Fruit fly (Drosophila melanogaster) whole organism, embryonic: ENCODE measurements around the gene CG14341.
A peak's percentile ranks its signal among the peaks of the same experiment; 100 is the strongest.

Source experiments
- Adf1 ChIP-seq: fragments of 200-800 bp; sonication (Bioruptor generic); IDR thresholded peaks from 2 replicates; pipeline ENCODE4 v1.3.6; 2022; ENCODE audit warnings: missing biosample characterization, missing genetic modification characterization
- Antp ChIP-seq: fragments of 200-800 bp; sonication (Bioruptor generic); optimal IDR thresholded peaks from 3 replicates; lab custom pipeline; 2016; ENCODE audit warnings: missing biosample characterization, missing genetic modification characterization
- Atf-2 ChIP-seq: fragments of 200-800 bp; sonication (Bioruptor generic); optimal IDR thresholded peaks from 2 replicates; lab custom pipeline; 2016; ENCODE audit warnings: missing biosample characterization, missing genetic modification characterization
- B-H1 ChIP-seq: fragments of 200-800 bp; sonication (Bioruptor generic); IDR thresholded peaks from 3 replicates; pipeline ENCODE4 v1.3.6; 2022; ENCODE audit warnings: missing biosample characterization, missing genetic modification characterization
- CG11398 ChIP-seq: fragments of 200-800 bp; sonication (Bioruptor generic); optimal IDR thresholded peaks from 2 replicates; lab custom pipeline; 2016; ENCODE audit warnings: missing biosample characterization, missing genetic modification characterization
- CG11696 ChIP-seq: fragments of 200-800 bp; sonication (Bioruptor generic); IDR thresholded peaks from 2 replicates; pipeline ENCODE4 v1.3.6; 2022; ENCODE audit warnings: missing biosample characterization, missing genetic modification characterization
- CG12236 ChIP-seq: fragments of 200-800 bp; sonication (Bioruptor generic); optimal IDR thresholded peaks from 2 replicates; lab custom pipeline; 2016; ENCODE audit warnings: missing biosample characterization, missing genetic modification characterization
- CG12299 ChIP-seq: fragments of 200-800 bp; sonication (Bioruptor generic); optimal IDR thresholded peaks from 2 replicates; lab custom pipeline; 2018; ENCODE audit warnings: missing biosample characterization, mild to moderate bottlenecking, missing genetic modification characterization
- CG13296 ChIP-seq: fragments of 200-800 bp; sonication (Bioruptor generic); optimal IDR thresholded peaks from 3 replicates; lab custom pipeline; 2018; ENCODE audit warnings: missing biosample characterization, mild to moderate bottlenecking, missing genetic modification characterization
- CG13424 ChIP-seq: fragments of 200-800 bp; sonication (Bioruptor generic); optimal IDR thresholded peaks from 2 replicates; lab custom pipeline; 2019; ENCODE audit warnings: missing biosample characterization, mild to moderate bottlenecking, missing genetic modification characterization, moderate library complexity
- CG15011 ChIP-seq: fragments of 200-800 bp; sonication (Bioruptor generic); optimal IDR thresholded peaks from 3 replicates; lab custom pipeline; 2018; ENCODE audit warnings: missing biosample characterization, mild to moderate bottlenecking, missing genetic modification characterization
- CG1602 ChIP-seq: fragments of 200-800 bp; sonication (Bioruptor generic); optimal IDR thresholded peaks from 3 replicates; lab custom pipeline; 2016; ENCODE audit warnings: missing biosample characterization, missing genetic modification characterization
- CG17829 ChIP-seq: fragments of 200-800 bp; optimal IDR thresholded peaks from 2 replicates; lab custom pipeline; 2019; ENCODE audit warnings: missing biosample characterization, mild to moderate bottlenecking, missing genetic modification characterization, moderate library complexity
- CG18262 ChIP-seq: fragments of 200-800 bp; optimal IDR thresholded peaks from 3 replicates; lab custom pipeline; 2019; ENCODE audit warnings: missing biosample characterization, mild to moderate bottlenecking, missing genetic modification characterization, moderate library complexity
- CG2202 ChIP-seq: fragments of 200-800 bp; sonication (Bioruptor generic); optimal IDR thresholded peaks from 2 replicates; lab custom pipeline; 2018; ENCODE audit warnings: missing biosample characterization, mild to moderate bottlenecking, missing genetic modification characterization
- CG34422 ChIP-seq: fragments of 200-800 bp; sonication (Bioruptor generic); IDR thresholded peaks from 3 replicates; pipeline ENCODE4 v1.3.6; 2022; ENCODE audit warnings: missing biosample characterization, missing genetic modification characterization
- CG3847 ChIP-seq: fragments of 200-800 bp; sonication (Bioruptor generic); IDR thresholded peaks from 2 replicates; pipeline ENCODE4 v1.3.6; 2022; ENCODE audit warnings: missing biosample characterization, missing genetic modification characterization
- CG4854 ChIP-seq: fragments of 200-800 bp; sonication (Bioruptor generic); optimal IDR thresholded peaks from 2 replicates; lab custom pipeline; 2016; ENCODE audit warnings: missing biosample characterization, missing genetic modification characterization, inconsistent platforms
- CG5245 ChIP-seq: fragments of 200-800 bp; sonication (Bioruptor generic); optimal IDR thresholded peaks from 3 replicates; lab custom pipeline; 2016; ENCODE audit warnings: missing biosample characterization, missing genetic modification characterization
- CG6254 ChIP-seq: fragments of 200-800 bp; sonication (Bioruptor generic); optimal IDR thresholded peaks from 3 replicates; lab custom pipeline; 2017; ENCODE audit warnings: mild to moderate bottlenecking, missing biosample characterization, missing genetic modification reagents, missing genetic modification characterization
- CG6791 ChIP-seq: fragments of 200-800 bp; sonication (Bioruptor generic); IDR thresholded peaks from 3 replicates; pipeline ENCODE4 v1.3.6; 2022; ENCODE audit warnings: missing biosample characterization, missing genetic modification characterization; ENCODE audit not compliant: partially characterized antibody
- CG9727 ChIP-seq: fragments of 200-800 bp; sonication (Bioruptor generic); optimal IDR thresholded peaks from 3 replicates; lab custom pipeline; 2017; ENCODE audit warnings: missing biosample characterization, mild to moderate bottlenecking, missing genetic modification characterization
- CG9932 ChIP-seq: fragments of 200-800 bp; sonication (Bioruptor generic); IDR thresholded peaks from 2 replicates; pipeline ENCODE4 v1.3.6; 2022; ENCODE audit warnings: missing biosample characterization, missing genetic modification characterization
- Camta ChIP-seq: fragments of 200-800 bp; sonication (Bioruptor generic); optimal IDR thresholded peaks from 2 replicates; lab custom pipeline; 2016; ENCODE audit warnings: missing biosample characterization, missing genetic modification characterization
- D19A ChIP-seq: fragments of 200-800 bp; optimal IDR thresholded peaks from 3 replicates; lab custom pipeline; 2019; ENCODE audit warnings: missing biosample characterization, mild to moderate bottlenecking, missing genetic modification characterization, moderate library complexity
- D19B ChIP-seq: fragments of 200-800 bp; sonication (Bioruptor generic); optimal IDR thresholded peaks from 2 replicates; lab custom pipeline; 2017; ENCODE audit warnings: missing biosample characterization, mild to moderate bottlenecking, missing genetic modification characterization
- Dfd ChIP-seq, 2 experiments: fragments of >200 bp; optimal IDR thresholded peaks; 2 replicates each; lab custom pipeline; 2017; ENCODE audit warnings: missing biosample characterization in 2 of 2, missing genetic modification characterization in 2 of 2
- Dp ChIP-seq: fragments of 200-800 bp; sonication (Bioruptor generic); optimal IDR thresholded peaks from 2 replicates; lab custom pipeline; 2018; ENCODE audit warnings: missing biosample characterization, mild to moderate bottlenecking, missing genetic modification characterization, moderate library complexity
- Elba2 ChIP-seq: fragments of 200-800 bp; sonication (Bioruptor generic); optimal IDR thresholded peaks from 3 replicates; lab custom pipeline; 2016; ENCODE audit warnings: missing biosample characterization, missing genetic modification characterization
- Fer3 ChIP-seq: fragments of 200-800 bp; sonication (Bioruptor generic); optimal IDR thresholded peaks from 2 replicates; lab custom pipeline; 2018; ENCODE audit warnings: missing biosample characterization, mild to moderate bottlenecking, missing genetic modification characterization, moderate library complexity
- GATAe ChIP-seq: fragments of 200-800 bp; sonication (Bioruptor generic); conservative IDR thresholded peaks from 2 replicates; pipeline ENCODE4 v1.3.6; 2022; ENCODE audit warnings: missing biosample characterization, missing genetic modification characterization
- Kr ChIP-seq: fragments of 200-800 bp; sonication (Bioruptor generic); optimal IDR thresholded peaks from 2 replicates; lab custom pipeline; 2017; ENCODE audit warnings: missing biosample characterization, mild to moderate bottlenecking, missing genetic modification characterization
- Nf-YC ChIP-seq: fragments of 200-800 bp; optimal IDR thresholded peaks from 3 replicates; lab custom pipeline; 2019; ENCODE audit warnings: missing biosample characterization, mild to moderate bottlenecking, missing genetic modification characterization, moderate library complexity
- bab2 ChIP-seq: fragments of 200-800 bp; sonication (Bioruptor generic); optimal IDR thresholded peaks from 2 replicates; lab custom pipeline; 2016; ENCODE audit warnings: missing biosample characterization, missing genetic modification characterization
- bigmax ChIP-seq: fragments of 200-800 bp; sonication (Bioruptor generic); optimal IDR thresholded peaks from 2 replicates; lab custom pipeline; 2018; ENCODE audit warnings: missing biosample characterization, mild to moderate bottlenecking, missing genetic modification characterization
- bowl ChIP-seq: fragments of 200-800 bp; sonication (Bioruptor generic); IDR thresholded peaks from 2 replicates; pipeline ENCODE4 v1.3.6; 2022; ENCODE audit warnings: missing biosample characterization, missing genetic modification characterization
- cad ChIP-seq: fragments of >200 bp; optimal IDR thresholded peaks from 2 replicates; lab custom pipeline; 2017; ENCODE audit warnings: missing biosample characterization, missing genetic modification characterization
- cg ChIP-seq: fragments of 200-800 bp; sonication (Bioruptor generic); optimal IDR thresholded peaks from 3 replicates; lab custom pipeline; 2019; ENCODE audit warnings: missing biosample characterization, mild to moderate bottlenecking, missing genetic modification characterization, moderate library complexity
- dan ChIP-seq: fragments of 200-800 bp; sonication (Bioruptor generic); IDR thresholded peaks from 2 replicates; pipeline ENCODE4 v1.3.6; 2022; ENCODE audit warnings: missing biosample characterization, missing genetic modification characterization
- dmrt11E ChIP-seq: fragments of 200-800 bp; sonication (Bioruptor generic); optimal IDR thresholded peaks from 3 replicates; lab custom pipeline; 2018; ENCODE audit warnings: missing biosample characterization, mild to moderate bottlenecking, missing genetic modification characterization, moderate library complexity
- eve ChIP-seq, 2 experiments: fragments of >200 bp; optimal IDR thresholded peaks; 2 replicates each; lab custom pipeline; 2017; ENCODE audit warnings: missing biosample characterization in 2 of 2, missing genetic modification characterization in 2 of 2
- fd96Cb ChIP-seq: fragments of 200-800 bp; sonication (Bioruptor generic); optimal IDR thresholded peaks from 2 replicates; lab custom pipeline; 2018; ENCODE audit warnings: missing biosample characterization, mild to moderate bottlenecking, missing genetic modification characterization, moderate library complexity
- hb ChIP-seq: fragments of 200-800 bp; sonication (Bioruptor generic); IDR thresholded peaks from 3 replicates; pipeline ENCODE4 v1.3.6; 2022; ENCODE audit warnings: missing biosample characterization, missing genetic modification characterization; ENCODE audit not compliant: partially characterized antibody
- hbn ChIP-seq: fragments of 200-800 bp; sonication (Bioruptor generic); IDR thresholded peaks from 2 replicates; pipeline ENCODE4 v1.3.6; 2022; ENCODE audit warnings: missing biosample characterization, missing genetic modification characterization; ENCODE audit not compliant: partially characterized antibody
- luna ChIP-seq: fragments of 200-800 bp; sonication (Bioruptor generic); optimal IDR thresholded peaks from 2 replicates; lab custom pipeline; 2016; ENCODE audit warnings: missing biosample characterization, missing genetic modification characterization
- mirr ChIP-seq: fragments of 200-800 bp; sonication (Bioruptor generic); optimal IDR thresholded peaks from 3 replicates; lab custom pipeline; 2018; ENCODE audit warnings: missing biosample characterization, mild to moderate bottlenecking, missing genetic modification characterization
- psq ChIP-seq: fragments of 200-800 bp; sonication (Bioruptor generic); optimal IDR thresholded peaks from 2 replicates; lab custom pipeline; 2017; ENCODE audit warnings: missing biosample characterization, missing genetic modification characterization
- ranshi ChIP-seq: fragments of 200-800 bp; sonication (Bioruptor generic); IDR thresholded peaks from 2 replicates; pipeline ENCODE4 v1.3.6; 2022; ENCODE audit warnings: missing biosample characterization, missing genetic modification characterization
- run ChIP-seq: fragments of 200-800 bp; sonication (Bioruptor generic); optimal IDR thresholded peaks from 3 replicates; lab custom pipeline; 2018; ENCODE audit warnings: missing biosample characterization, mild to moderate bottlenecking, missing genetic modification characterization
- seq ChIP-seq: fragments of 200-800 bp; sonication (Bioruptor generic); IDR thresholded peaks from 2 replicates; pipeline ENCODE4 v1.3.6; 2022; ENCODE audit warnings: missing biosample characterization, missing genetic modification characterization
- slp2 ChIP-seq: fragments of 200-800 bp; sonication (Bioruptor generic); optimal IDR thresholded peaks from 2 replicates; lab custom pipeline; 2016; ENCODE audit warnings: missing biosample characterization, missing genetic modification characterization
- wek ChIP-seq: fragments of 200-800 bp; sonication (Bioruptor generic); optimal IDR thresholded peaks from 3 replicates; lab custom pipeline; 2018; ENCODE audit warnings: missing biosample characterization, mild to moderate bottlenecking, missing genetic modification characterization, moderate library complexity

The CG14341 gene

dm6 chr2L:1207432-1207831 is 41.1 kb downstream of the CG14341 start (continued):
- peak; percentile 72 for TF ChIP-seq CG9932 (GFP tag; lab: Robert Waterston, UW)
- TF ChIP-seq bab2 (GFP tag; lab: Kevin White, UChicago): no peak
- TF ChIP-seq CG34422 (GFP tag; lab: Robert Waterston, UW): peak; percentile 13; the same call in 1 of the 3 replicates
- no peak for TF ChIP-seq hb
- no peak for TF ChIP-seq CG9727 (GFP tag; lab: Kevin White, UChicago)
- no peak for TF ChIP-seq psq (GFP tag; lab: Kevin White, UChicago)
- no peak for TF ChIP-seq run (tag; lab: Kevin White, UChicago)
- peak; percentile 42 for TF ChIP-seq CG12299 (tag; lab: Kevin White, UChicago)
- TF ChIP-seq D19A: peak; percentile 21
- TF ChIP-seq CG6254 (GFP tag; lab: Kevin White, UChicago): no peak
- TF ChIP-seq Camta: no peak
- TF ChIP-seq Antp (GFP tag; lab: Kevin White, UChicago): peak; percentile 15
- no peak for TF ChIP-seq Dp (GFP tag; lab: Kevin White, UChicago)
- peak; percentile 57; the same call in 1 of the 2 replicates for TF ChIP-seq CG3847
- peak; percentile 3 for TF ChIP-seq fd96Cb (tag; lab: Kevin White, UChicago)
- TF ChIP-seq ranshi (GFP tag; lab: Robert Waterston, UW): peak; percentile 60
- no peak for TF ChIP-seq GATAe
- no peak for TF ChIP-seq CG12236
- TF ChIP-seq CG13296 (GFP tag; lab: Kevin White, UChicago): no peak
- no peak for TF ChIP-seq slp2 (GFP tag; lab: Kevin White, UChicago)
- no peak for TF ChIP-seq CG5245
- no peak for TF ChIP-seq hbn (GFP tag; lab: Robert Waterston, UW)
- TF ChIP-seq cad: no peak
- TF ChIP-seq dan (GFP tag; lab: Robert Waterston, UW): no peak
- no peak for TF ChIP-seq Kr
- TF ChIP-seq Elba2 (GFP tag; lab: Kevin White, UChicago): no peak
- TF ChIP-seq CG11398 (GFP tag; lab: Kevin White, UChicago): no peak
- peak; percentile 6 for TF ChIP-seq CG18262 (tag; lab: Kevin White, UChicago)
- no peak for TF ChIP-seq CG15011
- no peak for TF ChIP-seq D19B (GFP tag; lab: Kevin White, UChicago)
- TF ChIP-seq CG1602 (GFP tag; lab: Kevin White, UChicago): peak; percentile 13
- peak; percentile 64 for TF ChIP-seq seq (GFP tag; lab: Robert Waterston, UW)
- no peak for TF ChIP-seq wek (GFP tag; lab: Kevin White, UChicago)
- TF ChIP-seq cg: no peak
- no peak for TF ChIP-seq CG6791 (GFP tag; lab: Robert Waterston, UW)
- no peak for TF ChIP-seq CG17829
- no peak for TF ChIP-seq Atf-2 (GFP tag; lab: Kevin White, UChicago)
- peak; percentile 42 for TF ChIP-seq CG13424 (tag; lab: Kevin White, UChicago)
- TF ChIP-seq CG11696 (GFP tag; lab: Robert Waterston, UW): peak; percentile 58; the same call in 1 of the 2 replicates
- TF ChIP-seq mirr (GFP tag; lab: Kevin White, UChicago): no peak
- no peak for TF ChIP-seq bigmax (GFP tag; lab: Kevin White, UChicago)
- TF ChIP-seq Fer3 (tag; lab: Kevin White, UChicago): peak; percentile 47
- TF ChIP-seq eve (GFP tag; optimal IDR thresholded peaks at IDR 0.05; lab: Kevin White, UChicago): peak in 1 of 2 experiments; percentile 67
- no peak for TF ChIP-seq dmrt11E (tag; lab: Kevin White, UChicago)
- no peak for TF ChIP-seq luna (GFP tag; lab: Kevin White, UChicago)
- 0 out of 2 replicates have a peak, but pooled peaks have one; percentile 36 for TF ChIP-seq Adf1 (GFP tag; lab: Robert Waterston, UW)
- no peak for TF ChIP-seq CG4854 (GFP tag; lab: Kevin White, UChicago)
- TF ChIP-seq bowl (GFP tag; lab: Robert Waterston, UW): no peak
- TF ChIP-seq Nf-YC: no peak
- TF ChIP-seq Dfd (GFP tag; optimal IDR thresholded peaks at IDR 0.05; lab: Kevin White, UChicago): no peak
- TF ChIP-seq CG2202 (tag; lab: Kevin White, UChicago): no peak
- peak; percentile 42 for TF ChIP-seq B-H1 (GFP tag; lab: Robert Waterston, UW)
